Fruit fly (Drosophila melanogaster): Measurements from ENCODE around the gene CG5056.
A peak's percentile ranks its signal among the peaks of the same experiment; 100 is the strongest.

DNA sequence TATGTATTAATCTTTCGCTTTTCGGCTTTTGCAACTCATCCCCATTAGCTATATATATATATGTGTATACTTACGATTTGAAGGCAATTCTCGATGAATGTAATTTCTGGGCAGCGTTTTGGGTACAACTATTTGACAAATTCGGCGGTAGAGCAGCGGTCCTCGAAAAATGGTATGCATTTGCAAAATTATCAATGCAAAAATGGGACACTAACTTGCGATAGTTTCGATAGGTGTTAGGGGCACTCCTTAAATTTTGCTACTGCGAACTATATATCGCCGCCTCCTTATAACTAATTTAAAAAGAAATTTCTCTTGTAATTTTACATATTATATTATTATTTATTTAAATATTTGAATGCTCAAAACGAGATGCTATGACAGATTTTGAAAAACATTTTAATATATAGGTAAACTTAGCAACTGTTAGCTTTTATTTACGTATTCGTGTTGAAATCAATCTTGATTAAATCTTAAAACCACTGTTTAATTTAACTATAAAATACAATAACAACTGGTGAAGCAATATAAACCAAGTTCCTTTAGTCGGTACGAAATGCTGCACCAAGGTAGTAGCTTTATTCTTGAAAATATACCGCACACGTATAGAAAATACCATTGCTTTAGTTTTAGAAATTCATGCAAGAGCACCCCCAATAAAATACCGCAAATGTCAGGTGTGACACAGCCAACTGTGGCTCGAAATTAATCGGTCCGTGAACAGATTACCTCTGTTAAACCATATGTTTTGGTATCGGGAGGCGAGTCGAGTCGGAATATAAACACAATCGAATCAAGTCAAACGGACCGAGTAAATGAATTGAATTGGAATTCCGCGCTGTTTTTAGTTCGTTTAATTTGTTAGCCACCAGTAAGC is 47.0 kb downstream of the CG5056 start, which contains the start of the genes CG5355 and Klp31E:
- TF ChIP-seq CG14711 (tag; optimal IDR thresholded peaks at IDR 0.05) (peak; percentile 47), CG1620 (GFP tag; optimal IDR thresholded peaks at IDR 0.05) (peak; percentile 46), Hr96 (GFP tag; optimal IDR thresholded peaks at IDR 0.05) (no peak), cic (GFP tag; optimal IDR thresholded peaks at IDR 0.05) (no peak), CG12768 (GFP tag; optimal IDR thresholded peaks at IDR 0.05) (peak; percentile 61), Mnt (GFP tag; optimal IDR thresholded peaks at IDR 0.05) (peak; percentile 33), CG7101 (tag; optimal IDR thresholded peaks at IDR 0.05) (peak; percentile 60), Clk (GFP tag; optimal IDR thresholded peaks at IDR 0.05) (peak; percentile 31)

Measured in whole organism, adult.